Fruit fly (Drosophila melanogaster): ENCODE data around the gene Gnmt.

DNA sequence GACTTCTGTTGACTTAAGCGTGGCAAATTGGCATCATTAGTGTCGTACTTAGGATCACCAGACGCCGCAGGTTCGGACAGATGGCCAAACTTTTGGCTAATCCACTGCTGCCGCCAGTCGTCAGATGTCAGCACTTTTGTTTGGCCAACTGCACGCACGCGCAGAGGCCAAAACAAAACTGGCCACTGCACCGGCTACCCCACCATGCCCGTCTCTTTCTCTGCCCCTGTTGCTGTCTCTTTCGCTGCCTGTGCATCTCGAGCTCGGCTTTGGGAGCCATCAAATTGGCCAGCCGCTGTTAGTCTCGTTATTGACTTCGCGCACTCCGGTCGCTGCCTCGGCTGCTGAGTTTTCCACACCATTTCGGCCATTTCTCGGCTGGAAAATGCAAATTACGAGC, 11.9 kb upstream of the Gnmt start, which contains the start of gene CG14395:
- TF ChIP-seq CG8478 (optimal IDR thresholded peaks at IDR 0.05), result no peak
- TF ChIP-seq CTCF (optimal IDR thresholded peaks at IDR 0.05), result no peak

All from S2 (cell line).